Fruit fly (Drosophila melanogaster) whole organism, embryonic: ENCODE measurements around the gene CG3662.

Experiments
- CG10462 ChIP-seq: fragments of 200-800 bp; sonication (Bioruptor generic); optimal IDR thresholded peaks from 2 replicates; lab custom pipeline; 2016; ENCODE audit warnings: missing biosample characterization, missing genetic modification characterization
- CG10565 ChIP-seq: fragments of 200-800 bp; sonication (Bioruptor generic); optimal IDR thresholded peaks from 3 replicates; lab custom pipeline; 2016; ENCODE audit warnings: missing biosample characterization, mild to moderate bottlenecking, missing genetic modification characterization
- CG12236 ChIP-seq: fragments of 200-800 bp; sonication (Bioruptor generic); optimal IDR thresholded peaks from 2 replicates; lab custom pipeline; 2016; ENCODE audit warnings: missing biosample characterization, missing genetic modification characterization
- CG12942 ChIP-seq: fragments of 200-800 bp; sonication (Bioruptor generic); optimal IDR thresholded peaks from 3 replicates; lab custom pipeline; 2016; ENCODE audit warnings: missing biosample characterization, missing genetic modification characterization
- CG13296 ChIP-seq: fragments of 200-800 bp; sonication (Bioruptor generic); optimal IDR thresholded peaks from 3 replicates; lab custom pipeline; 2018; ENCODE audit warnings: missing biosample characterization, mild to moderate bottlenecking, missing genetic modification characterization
- CG15269 ChIP-seq: fragments of 200-800 bp; sonication (Bioruptor generic); optimal IDR thresholded peaks from 2 replicates; lab custom pipeline; 2018; ENCODE audit warnings: missing biosample characterization, mild to moderate bottlenecking, missing genetic modification characterization, moderate library complexity
- CG15479 ChIP-seq: fragments of 200-800 bp; sonication (Bioruptor generic); optimal IDR thresholded peaks from 3 replicates; lab custom pipeline; 2019; ENCODE audit warnings: missing biosample characterization, mild to moderate bottlenecking, missing genetic modification characterization, moderate library complexity
- CG18011 ChIP-seq: fragments of 200-800 bp; sonication (Bioruptor generic); optimal IDR thresholded peaks from 2 replicates; lab custom pipeline; 2017; ENCODE audit warnings: missing biosample characterization, missing genetic modification characterization, mild to moderate bottlenecking, moderate library complexity, missing genotype
- CG32532 ChIP-seq: fragments of 200-800 bp; sonication (Bioruptor generic); IDR thresholded peaks from 2 replicates; pipeline ENCODE4 v1.3.6; 2022; ENCODE audit warnings: missing biosample characterization, missing genetic modification characterization
- CG34224 ChIP-seq: fragments of 200-800 bp; sonication (Bioruptor generic); IDR thresholded peaks from 3 replicates; pipeline ENCODE4 v1.3.6; 2022; ENCODE audit warnings: missing biosample characterization, missing genetic modification characterization; ENCODE audit not compliant: partially characterized antibody
- CG5180 ChIP-seq: fragments of 200-800 bp; sonication (Bioruptor generic); optimal IDR thresholded peaks from 3 replicates; lab custom pipeline; 2017; ENCODE audit warnings: missing biosample characterization, missing genetic modification characterization, mild to moderate bottlenecking, moderate library complexity, missing genetic modification reagents
- CG5953 ChIP-seq: fragments of 200-800 bp; sonication (Bioruptor generic); IDR thresholded peaks from 2 replicates; pipeline ENCODE4 v1.3.6; 2022; ENCODE audit warnings: missing biosample characterization, missing genetic modification characterization
- CrebB ChIP-seq: fragments of 200-800 bp; sonication (Bioruptor generic); optimal IDR thresholded peaks from 3 replicates; lab custom pipeline; 2018; ENCODE audit warnings: missing biosample characterization, mild to moderate bottlenecking, missing genetic modification characterization
- D19A ChIP-seq: fragments of 200-800 bp; optimal IDR thresholded peaks from 3 replicates; lab custom pipeline; 2019; ENCODE audit warnings: missing biosample characterization, mild to moderate bottlenecking, missing genetic modification characterization, moderate library complexity
- Dbx ChIP-seq: fragments of 200-800 bp; sonication (Bioruptor generic); IDR thresholded peaks from 3 replicates; pipeline ENCODE4 v1.3.6; 2022; ENCODE audit warnings: missing biosample characterization, missing genetic modification characterization
- Fer1 ChIP-seq: fragments of 200-800 bp; sonication (Bioruptor generic); optimal IDR thresholded peaks from 2 replicates; lab custom pipeline; 2017; ENCODE audit warnings: missing biosample characterization, mild to moderate bottlenecking, missing genetic modification characterization
- GATAe ChIP-seq: fragments of 200-800 bp; sonication (Bioruptor generic); conservative IDR thresholded peaks from 2 replicates; pipeline ENCODE4 v1.3.6; 2022; ENCODE audit warnings: missing biosample characterization, missing genetic modification characterization
- HLH3B ChIP-seq: fragments of 200-800 bp; sonication (Bioruptor generic); IDR thresholded peaks from 2 replicates; pipeline ENCODE4 v1.3.6; 2022; ENCODE audit warnings: missing biosample characterization, missing genetic modification characterization
- MBD-R2 ChIP-seq: fragments of 200-800 bp; sonication (Bioruptor generic); IDR thresholded peaks from 2 replicates; pipeline ENCODE4 v1.3.6; 2022; ENCODE audit warnings: missing biosample characterization, missing genetic modification characterization
- Max ChIP-seq: fragments of 200-800 bp; sonication (Bioruptor generic); optimal IDR thresholded peaks from 2 replicates; lab custom pipeline; 2016; ENCODE audit warnings: missing biosample characterization, mild to moderate bottlenecking, missing genetic modification characterization
- NC2β ChIP-seq: fragments of 200-800 bp; sonication (Bioruptor generic); optimal IDR thresholded peaks from 2 replicates; lab custom pipeline; 2016; ENCODE audit warnings: missing biosample characterization, missing genetic modification characterization
- Pdp1 ChIP-seq, 2 experiments: fragments of 200-800 bp; sonication (Bioruptor generic); optimal IDR thresholded peaks; 3 replicates each; lab custom pipeline; 2016; ENCODE audit warnings: missing biosample characterization in 2 of 2, missing genetic modification characterization in 2 of 2, mild to moderate bottlenecking in 1 of 2, moderate library complexity in 1 of 2
- Ravus ChIP-seq: fragments of 200-800 bp; sonication (Bioruptor generic); IDR thresholded peaks from 2 replicates; pipeline ENCODE4 v1.3.6; 2022; ENCODE audit warnings: missing biosample characterization, missing genetic modification characterization
- Side ChIP-seq: fragments of 200-800 bp; sonication (Bioruptor generic); optimal IDR thresholded peaks from 2 replicates; lab custom pipeline; 2016; ENCODE audit warnings: missing biosample characterization, missing genetic modification characterization
- Taf1 ChIP-seq: fragments of 200-800 bp; sonication (Bioruptor generic); IDR thresholded peaks from 2 replicates; pipeline ENCODE4 v1.3.6; 2022; ENCODE audit warnings: missing biosample characterization, missing genetic modification characterization
- ase ChIP-seq: fragments of 200-800 bp; sonication (Bioruptor generic); IDR thresholded peaks from 3 replicates; pipeline ENCODE4 v1.3.6; 2022; ENCODE audit warnings: missing biosample characterization, missing genetic modification characterization
- caup ChIP-seq: fragments of 200-800 bp; sonication (Bioruptor generic); optimal IDR thresholded peaks from 3 replicates; lab custom pipeline; 2017; ENCODE audit warnings: missing biosample characterization, mild to moderate bottlenecking, missing genetic modification characterization, moderate library complexity; ENCODE audit not compliant: severe bottlenecking
- cg ChIP-seq: fragments of 200-800 bp; sonication (Bioruptor generic); optimal IDR thresholded peaks from 3 replicates; lab custom pipeline; 2019; ENCODE audit warnings: missing biosample characterization, mild to moderate bottlenecking, missing genetic modification characterization, moderate library complexity
- chif ChIP-seq, 2 experiments: fragments of 200-800 bp; sonication (Bioruptor generic); optimal IDR thresholded peaks; 3 replicates each; lab custom pipeline; 2016; ENCODE audit warnings: missing biosample characterization in 2 of 2, missing genetic modification characterization in 2 of 2
- chn ChIP-seq: fragments of 200-800 bp; sonication (Bioruptor generic); optimal IDR thresholded peaks from 2 replicates; lab custom pipeline; 2016; ENCODE audit warnings: missing biosample characterization, missing genetic modification characterization
- dmrt11E ChIP-seq: fragments of 200-800 bp; sonication (Bioruptor generic); optimal IDR thresholded peaks from 3 replicates; lab custom pipeline; 2018; ENCODE audit warnings: missing biosample characterization, mild to moderate bottlenecking, missing genetic modification characterization, moderate library complexity
- eyg ChIP-seq: fragments of 200-800 bp; sonication (Bioruptor generic); optimal IDR thresholded peaks from 3 replicates; lab custom pipeline; 2016; ENCODE audit warnings: missing biosample characterization, missing genetic modification characterization
- ftz-f1 ChIP-seq: fragments of 200-800 bp; sonication (Bioruptor generic); optimal IDR thresholded peaks from 2 replicates; lab custom pipeline; 2016; ENCODE audit warnings: missing biosample characterization, missing genetic modification characterization
- gsb-n ChIP-seq: fragments of 200-800 bp; sonication (Bioruptor generic); optimal IDR thresholded peaks from 3 replicates; lab custom pipeline; 2018; ENCODE audit warnings: missing biosample characterization, mild to moderate bottlenecking, missing genetic modification characterization
- h ChIP-seq: fragments of >200 bp; optimal IDR thresholded peaks from 2 replicates; lab custom pipeline; 2017
- jing ChIP-seq: fragments of 200-800 bp; sonication (Bioruptor generic); optimal IDR thresholded peaks from 2 replicates; lab custom pipeline; 2018; ENCODE audit warnings: missing biosample characterization, mild to moderate bottlenecking, missing genetic modification characterization
- lilli ChIP-seq: fragments of 200-800 bp; sonication (Bioruptor generic); optimal IDR thresholded peaks from 3 replicates; lab custom pipeline; 2016; ENCODE audit warnings: missing biosample characterization, missing genetic modification characterization
- onecut ChIP-seq: fragments of 200-800 bp; sonication (Bioruptor generic); IDR thresholded peaks from 2 replicates; pipeline ENCODE4 v1.3.6; 2022; ENCODE audit warnings: missing biosample characterization, missing genetic modification characterization
- pho ChIP-seq: fragments of 200-800 bp; sonication (Bioruptor generic); optimal IDR thresholded peaks from 2 replicates; lab custom pipeline; 2016; ENCODE audit warnings: missing biosample characterization, missing genetic modification characterization
- prd ChIP-seq, 3 experiments: fragments of >200 bp in 2 of 3; fragments of 200-800 bp in 1 of 3; sonication (Bioruptor generic) in 1 of 3; optimal IDR thresholded peaks in 2 of 3; IDR thresholded peaks in 1 of 3; 2 replicates in 2 of 3; 3 replicates in 1 of 3; pipeline versions ENCODE4 v1.3.6 to Lab custom; 2017 to 2022; ENCODE audit warnings: missing biosample characterization in 1 of 3, missing genetic modification characterization in 1 of 3
- pros ChIP-seq: fragments of 200-800 bp; sonication (Bioruptor generic); optimal IDR thresholded peaks from 3 replicates; lab custom pipeline; 2019; ENCODE audit warnings: missing biosample characterization, mild to moderate bottlenecking, missing genetic modification characterization, moderate library complexity
- ranshi ChIP-seq: fragments of 200-800 bp; sonication (Bioruptor generic); IDR thresholded peaks from 2 replicates; pipeline ENCODE4 v1.3.6; 2022; ENCODE audit warnings: missing biosample characterization, missing genetic modification characterization
- sens-2 ChIP-seq: fragments of 200-800 bp; sonication (Bioruptor generic); IDR thresholded peaks from 2 replicates; pipeline ENCODE4 v1.3.6; 2022; ENCODE audit warnings: missing biosample characterization, missing genetic modification characterization
- sisA ChIP-seq: fragments of 200-800 bp; sonication (Bioruptor generic); IDR thresholded peaks from 2 replicates; pipeline ENCODE4 v1.3.6; 2022; ENCODE audit warnings: missing biosample characterization, missing genetic modification characterization
- tap ChIP-seq: fragments of 200-800 bp; optimal IDR thresholded peaks from 3 replicates; lab custom pipeline; 2019; ENCODE audit warnings: missing biosample characterization, mild to moderate bottlenecking, missing genetic modification characterization, moderate library complexity
- wek ChIP-seq: fragments of 200-800 bp; sonication (Bioruptor generic); optimal IDR thresholded peaks from 3 replicates; lab custom pipeline; 2018; ENCODE audit warnings: missing biosample characterization, mild to moderate bottlenecking, missing genetic modification characterization, moderate library complexity
- wor ChIP-seq: fragments of 200-800 bp; sonication (Bioruptor generic); IDR thresholded peaks from 2 replicates; pipeline ENCODE4 v1.3.6; 2022; ENCODE audit warnings: missing biosample characterization, missing genetic modification characterization
- zen ChIP-seq: fragments of 200-800 bp; sonication (Bioruptor generic); optimal IDR thresholded peaks from 3 replicates; lab custom pipeline; 2018; ENCODE audit warnings: missing biosample characterization, mild to moderate bottlenecking, missing genetic modification characterization, moderate library complexity
- zfh2 ChIP-seq: fragments of 200-800 bp; sonication (Bioruptor generic); optimal IDR thresholded peaks from 2 replicates; lab custom pipeline; 2016; ENCODE audit warnings: missing biosample characterization, missing genetic modification characterization

The CG3662 gene

DNA sequence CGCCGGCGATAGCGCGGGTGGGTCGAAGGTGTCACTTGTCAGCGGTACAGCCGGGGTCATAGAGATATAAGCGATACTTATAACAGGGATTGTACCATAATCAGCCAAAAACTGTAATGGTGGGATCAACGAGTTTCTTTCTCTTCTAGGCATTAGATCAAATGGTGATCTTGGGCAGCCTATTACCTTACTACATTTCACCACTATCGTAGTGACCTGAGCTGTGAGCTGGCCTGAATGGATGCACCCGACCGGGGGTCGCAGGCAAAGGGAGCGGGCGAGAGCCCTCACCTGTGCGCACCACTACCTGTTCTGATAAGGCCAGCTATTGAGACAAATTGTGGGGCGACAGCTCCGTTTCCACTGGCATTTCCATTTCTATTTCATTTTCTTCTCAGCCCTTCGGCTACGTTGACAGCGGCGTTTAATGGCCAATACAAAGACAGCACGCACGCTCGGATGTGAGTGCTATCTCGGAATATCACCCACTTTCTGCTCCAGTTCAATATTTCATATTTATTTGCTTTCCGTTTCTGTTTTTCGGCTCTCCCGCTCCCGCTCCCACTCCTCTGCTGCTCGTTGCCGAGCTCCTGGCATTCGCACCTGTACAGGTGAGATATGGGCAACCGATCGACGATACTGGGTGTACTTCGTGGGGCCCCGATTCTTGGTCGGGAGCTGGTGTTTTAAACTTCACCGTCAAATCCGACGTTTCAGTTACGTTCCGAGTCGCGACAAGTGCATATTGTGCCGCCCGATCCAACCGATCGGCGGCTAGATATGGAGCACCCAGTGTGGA lies 35.8 kb downstream of the CG3662 start (continued):
- TF ChIP-seq wor (GFP tag; lab: Robert Waterston, UW) (peak; percentile 83), zfh2 (GFP tag; lab: Kevin White, UChicago) (peak; percentile 18), onecut (GFP tag; lab: Robert Waterston, UW) (peak; percentile 69), CG5953 (peak; percentile 73), chn (GFP tag; lab: Kevin White, UChicago) (peak; percentile 64), CG12942 (GFP tag; lab: Kevin White, UChicago) (peak; percentile 47), CG32532 (GFP tag; lab: Robert Waterston, UW) (peak; percentile 65), Taf1 (peak; percentile 53; the same call in 1 of the 2 replicates), pros (GFP tag; lab: Kevin White, UChicago) (no peak), CG34224 (GFP tag; lab: Robert Waterston, UW) (no peak), Side (GFP tag; lab: Kevin White, UChicago) (peak; percentile 64), CG15479 (GFP tag; lab: Kevin White, UChicago) (no peak), dmrt11E (tag; lab: Kevin White, UChicago) (peak; percentile 77), chif (GFP tag; optimal IDR thresholded peaks at IDR 0.05; lab: Kevin White, UChicago) (peak; percentile 53 to 79), caup (GFP tag; lab: Kevin White, UChicago) (peak; percentile 34), zen (tag; lab: Kevin White, UChicago) (peak; percentile 63), lilli (GFP tag; lab: Kevin White, UChicago) (peak; percentile 75), jing (GFP tag; lab: Kevin White, UChicago) (peak; percentile 82), eyg (peak; percentile 29), gsb-n (peak; percentile 81), CrebB (tag; lab: Kevin White, UChicago) (peak; percentile 41), CG13296 (GFP tag; lab: Kevin White, UChicago) (no peak), sisA (peak; percentile 89), tap (tag; lab: Kevin White, UChicago) (peak; percentile 71), ranshi (GFP tag; lab: Robert Waterston, UW) (peak; percentile 84), NC2β (GFP tag; lab: Kevin White, UChicago) (peak; percentile 21), Pdp1 (GFP tag; optimal IDR thresholded peaks at IDR 0.05; lab: Kevin White, UChicago) (peak; percentile 53 to 57), CG12236 (GFP tag; lab: Kevin White, UChicago) (peak; percentile 12), Fer1 (GFP tag; lab: Kevin White, UChicago) (peak; percentile 6), wek (peak; percentile 30), Max (GFP tag; lab: Kevin White, UChicago) (peak; percentile 65), GATAe (GFP tag; lab: Robert Waterston, UW) (peak; percentile 23; the same call in 1 of the 2 replicates), HLH3B (GFP tag; lab: Robert Waterston, UW) (peak; percentile 90), ftz-f1 (GFP tag; lab: Kevin White, UChicago) (no peak), CG10462 (GFP tag; lab: Kevin White, UChicago) (peak; percentile 34), Ravus (GFP tag; lab: Robert Waterston, UW) (peak; percentile 5; the same call in 1 of the 2 replicates), sens-2 (GFP tag; lab: Robert Waterston, UW) (peak; percentile 61), pho (GFP tag; lab: Kevin White, UChicago) (no peak), prd (optimal IDR thresholded peaks at IDR 0.05; lab: Kevin White, UChicago) (no peak), prd (GFP tag; IDR thresholded peaks at IDR 0.05; lab: Robert Waterston, UW) (peak; percentile 89), ase (GFP tag; lab: Robert Waterston, UW) (peak; percentile 79), CG5180 (GFP tag; lab: Kevin White, UChicago) (peak; percentile 61), Dbx (GFP tag; lab: Robert Waterston, UW) (0 out of 3 replicates have a peak, but pooled peaks have one; percentile 17), D19A (peak; percentile 68), CG10565 (peak; percentile 12), CG15269 (tag; lab: Kevin White, UChicago) (peak; percentile 70), MBD-R2 (GFP tag; lab: Robert Waterston, UW) (peak; percentile 49; the same call in 1 of the 2 replicates), CG18011 (GFP tag; lab: Kevin White, UChicago) (no peak), cg (no peak), h (lab: Kevin White, UChicago) (no peak)
